Fruit fly (Drosophila melanogaster): Measurements from ENCODE around the gene CG32536.

DNA sequence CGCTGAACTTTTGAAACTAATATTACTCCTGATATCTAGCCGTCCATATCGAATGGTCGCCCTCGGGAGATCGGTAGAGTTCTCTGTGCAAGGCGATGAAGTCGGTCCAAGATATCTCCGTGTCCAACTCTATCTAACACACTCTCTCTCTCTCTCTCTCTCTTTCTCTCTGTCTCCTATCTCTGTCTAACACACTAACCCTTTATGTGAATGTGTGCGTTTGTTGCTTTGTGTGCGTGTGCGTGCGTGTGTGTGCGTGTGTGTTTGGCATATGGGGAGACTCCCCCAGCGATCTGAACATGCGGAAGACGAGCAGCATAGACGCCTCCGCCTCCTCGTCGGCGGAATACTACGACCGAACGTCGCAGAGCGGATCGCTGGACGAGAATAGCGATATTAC, 12.3 kb downstream of the CG32536 start:
- no peak for TF ChIP-seq CG1620 (GFP tag; optimal IDR thresholded peaks at IDR 0.05)
- no peak for TF ChIP-seq cic (GFP tag; optimal IDR thresholded peaks at IDR 0.05)
- TF ChIP-seq Clk (GFP tag; optimal IDR thresholded peaks at IDR 0.05) = no peak
- TF ChIP-seq kay (GFP tag; ENCODE audit: borderline replicate concordance) = no peak
- TF ChIP-seq cnc (optimal IDR thresholded peaks at IDR 0.05) = no peak
- no peak for TF ChIP-seq tj (GFP tag; optimal IDR thresholded peaks at IDR 0.05)
- no peak for TF ChIP-seq Mnt (GFP tag; optimal IDR thresholded peaks at IDR 0.05)
- TF ChIP-seq CG14711 (tag; optimal IDR thresholded peaks at IDR 0.05) = no peak
- TF ChIP-seq bab1 (GFP tag; optimal IDR thresholded peaks at IDR 0.05) = no peak
- TF ChIP-seq toe (GFP tag; optimal IDR thresholded peaks at IDR 0.05) = no peak
- no peak for TF ChIP-seq CG11617 (GFP tag; optimal IDR thresholded peaks at IDR 0.05)
- no peak for TF ChIP-seq Crg-1 (GFP tag; optimal IDR thresholded peaks at IDR 0.05)
- TF ChIP-seq pad (GFP tag; optimal IDR thresholded peaks at IDR 0.05) = no peak

All from whole organism, adult.